Worm (Caenorhabditis elegans): ENCODE data around the gene mut-15.

DNA sequence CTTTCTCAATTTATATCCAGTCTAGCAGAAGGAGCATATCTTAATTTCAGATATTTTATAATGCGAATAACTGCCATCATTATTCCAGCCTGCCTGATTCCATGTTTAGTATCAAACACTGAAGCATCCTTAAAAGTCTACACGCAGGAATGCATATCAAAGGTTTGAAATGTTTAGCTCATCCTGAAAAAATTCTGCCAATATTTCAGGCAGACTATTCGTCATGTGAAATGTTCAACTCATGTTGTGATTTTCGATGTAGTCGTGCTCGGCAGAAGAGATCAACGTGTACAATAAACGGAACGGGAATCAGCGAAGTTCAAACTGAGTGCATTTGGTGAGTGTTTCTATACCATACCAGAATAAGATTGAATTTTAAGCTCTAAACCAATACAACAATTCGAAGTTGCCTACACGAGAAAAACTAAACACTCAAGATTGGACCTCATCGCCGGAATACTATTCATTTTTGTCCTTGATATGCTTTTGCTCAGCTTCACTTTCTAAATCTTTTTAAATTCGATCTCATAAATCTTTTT is 2.8 kb upstream of the mut-15 start, which contains the start of gene T01C3.11:
- no peak for TF ChIP-seq unc-130 (GFP tag; optimal IDR thresholded peaks at IDR 0.05)
- no peak for TF ChIP-seq pha-4 (GFP tag; IDR thresholded peaks at IDR 0.05)
- TF ChIP-seq pha-4 (tag; optimal IDR thresholded peaks at IDR 0.05), result no peak
- TF ChIP-seq nhr-237 (tag; optimal IDR thresholded peaks at IDR 0.05), result no peak
- TF ChIP-seq egl-27 (tag; optimal IDR thresholded peaks at IDR 0.05), result no peak
- no peak for TF ChIP-seq skn-1 (tag; optimal IDR thresholded peaks at IDR 0.05)
- TF ChIP-seq mdt-29 (GFP tag; IDR thresholded peaks at IDR 0.05), result no peak
- TF ChIP-seq ztf-11 (tag; optimal IDR thresholded peaks at IDR 0.05), result no peak
- no peak for TF ChIP-seq nhr-28 (tag; optimal IDR thresholded peaks at IDR 0.05)
- TF ChIP-seq nhr-6 (tag; optimal IDR thresholded peaks at IDR 0.05), result no peak

Data from whole organism, L4 larva.